Worm (Caenorhabditis elegans): ENCODE results near the gene mrp-7.
A peak's percentile ranks its signal among the peaks of the same experiment; 100 is the strongest.

Gene mrp-7

ce11 chrV:19636194-19636584 lies 38.5 kb upstream of the mrp-7 start:
- TF ChIP-seq let-526 (GFP tag; IDR thresholded peaks at IDR 0.05) (no peak), lsl-1 (GFP tag; optimal IDR thresholded peaks at IDR 0.05) (no peak), lag-1 (GFP tag; IDR thresholded peaks at IDR 0.05) (no peak), mcd-1 (GFP tag; IDR thresholded peaks at IDR 0.05) (no peak), F39B2.1 (GFP tag; IDR thresholded peaks at IDR 0.05) (peak; percentile 36; the same call in 1 of the 2 replicates), ztf-26 (tag; optimal IDR thresholded peaks at IDR 0.05) (no peak), egrh-3 (GFP tag; IDR thresholded peaks at IDR 0.05) (no peak), rec-8 (tag; optimal IDR thresholded peaks at IDR 0.05) (no peak)

ce11 chrV:19637890-19638289 lies 36.8 kb upstream of the mrp-7 start:
- no peak for TF ChIP-seq madf-10 (tag; optimal IDR thresholded peaks at IDR 0.05)
- TF ChIP-seq F55B11.4 (tag; optimal IDR thresholded peaks at IDR 0.05; ENCODE audit: borderline replicate concordance, insufficient read depth) = no peak
- no peak for TF ChIP-seq sptf-2 (GFP tag; optimal IDR thresholded peaks at IDR 0.05)
- TF ChIP-seq egl-44 (GFP tag; IDR thresholded peaks at IDR 0.05) = no peak
- TF ChIP-seq ceh-58 (GFP tag; IDR thresholded peaks at IDR 0.05) = 0 out of 2 replicates have a peak, but pooled peaks have one; percentile 43

- no peak for TF ChIP-seq hsf-1 (GFP tag; IDR thresholded peaks at IDR 0.05)
- TF ChIP-seq F33H1.4 (GFP tag; IDR thresholded peaks at IDR 0.05) = peak; percentile 46
Observed at ce11 chrV:19640808-19641207, 33.8 kb upstream of the mrp-7 start, which contains the start of gene Y43F8C.6. Y43F8C.6 (minus strand) TSS chrV:19640908.

- TF ChIP-seq dox-1 (GFP tag; IDR thresholded peaks at IDR 0.05) (no peak; the same call in 1 of the 2 replicates), attf-3 (GFP tag; conservative IDR thresholded peaks at IDR 0.05) (peak; percentile 68), ceh-40 (GFP tag; IDR thresholded peaks at IDR 0.05) (no peak), mxl-1 (tag; optimal IDR thresholded peaks at IDR 0.05) (peak; percentile 86), madf-8 (GFP tag; conservative IDR thresholded peaks at IDR 0.05) (0 out of 2 replicates have a peak, but pooled peaks have one; percentile 34), ets-4 (GFP tag; optimal IDR thresholded peaks at IDR 0.05) (peak; percentile 92), gei-17 (GFP tag; optimal IDR thresholded peaks at IDR 0.05) (peak; percentile 71), tbp1 (GFP tag; optimal IDR thresholded peaks at IDR 0.05) (peak; percentile 100), lin-54 (GFP tag; optimal IDR thresholded peaks at IDR 0.05) (peak; percentile 89), madf-3 (GFP tag; IDR thresholded peaks at IDR 0.05) (no peak; the same call in 1 of the 2 replicates), atf-7 (tag; optimal IDR thresholded peaks at IDR 0.05) (peak; percentile 80), madf-6 (GFP tag; IDR thresholded peaks at IDR 0.05) (peak; percentile 85), ztf-6 (GFP tag; IDR thresholded peaks at IDR 0.05) (0 out of 2 replicates have a peak, but pooled peaks have one; percentile 69), snpc-1.3 (tag; optimal IDR thresholded peaks at IDR 0.05; ENCODE audit: insufficient read depth) (peak; percentile 94), rcor-1 (GFP tag; IDR thresholded peaks at IDR 0.05) (peak; percentile 92), Y53F4B.3 (GFP tag; IDR thresholded peaks at IDR 0.05) (0 out of 2 replicates have a peak, but pooled peaks have one; percentile 9), mel-28 (tag; optimal IDR thresholded peaks at IDR 0.05; ENCODE audit: borderline replicate concordance) (peak; percentile 52), aptf-3 (GFP tag; IDR thresholded peaks at IDR 0.05) (peak; percentile 90; the same call in 1 of the 2 replicates), snpc-3.4 (tag; optimal IDR thresholded peaks at IDR 0.05) (peak; percentile 94), sptf-2 (GFP tag; optimal IDR thresholded peaks at IDR 0.05) (no peak), athp-1 (tag; optimal IDR thresholded peaks at IDR 0.05) (peak; percentile 93), F52B5.7 (tag; optimal IDR thresholded peaks at IDR 0.05) (peak; percentile 94), Y95B8A.8 (GFP tag; IDR thresholded peaks at IDR 0.05) (peak; percentile 81; the same call in 1 of the 2 replicates), cebp-2 (GFP tag; IDR thresholded peaks at IDR 0.05) (peak; percentile 92), egl-44 (GFP tag; IDR thresholded peaks at IDR 0.05) (peak; percentile 92), ceh-27 (GFP tag; optimal IDR thresholded peaks at IDR 0.05) (peak; percentile 91), him-1 (tag; optimal IDR thresholded peaks at IDR 0.05) (peak; percentile 84), K12H6.12 (tag; optimal IDR thresholded peaks at IDR 0.05) (peak; percentile 77), efl-1 (GFP tag; optimal IDR thresholded peaks at IDR 0.05) (peak; percentile 27), rec-8 (tag; optimal IDR thresholded peaks at IDR 0.05) (peak; percentile 91 to 93), F55B11.4 (tag; optimal IDR thresholded peaks at IDR 0.05; ENCODE audit: borderline replicate concordance, insufficient read depth) (no peak), ZK185.1 (tag; optimal IDR thresholded peaks at IDR 0.05; ENCODE audit: poor library complexity, severe bottlenecking) (no peak)
Observed at ce11 chrV:19643015-19643414, 31.6 kb upstream of the mrp-7 start.
